Fruit fly (Drosophila melanogaster): ENCODE measurements around the gene CG3168.

Gene CG3168

DNA sequence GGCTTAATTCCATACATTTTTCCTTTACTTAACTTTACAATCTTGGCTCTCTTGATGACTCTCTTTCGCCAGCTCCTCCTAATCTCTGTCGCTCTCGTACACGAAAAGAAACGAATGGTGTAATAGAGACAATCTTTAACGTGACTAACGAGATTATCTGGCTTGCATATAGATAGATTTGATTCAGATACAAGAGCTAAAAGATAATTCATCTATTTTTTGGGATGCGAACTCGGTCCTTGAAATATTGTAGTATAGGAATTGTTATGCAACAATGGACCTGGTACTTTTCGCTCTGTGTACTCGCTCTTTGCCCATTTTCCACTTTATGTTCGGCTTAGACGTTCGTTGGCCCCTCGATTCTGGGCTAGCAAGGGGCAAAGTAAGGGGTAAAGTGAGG is 28.5 kb downstream of the CG3168 start (continued):
- TF ChIP-seq Dip3 (GFP tag; optimal IDR thresholded peaks at IDR 0.05) (peak; percentile 66), nau (GFP tag; optimal IDR thresholded peaks at IDR 0.05) (peak; percentile 59), chif (GFP tag; optimal IDR thresholded peaks at IDR 0.05) (peak; percentile 69 to 82), CG13775 (GFP tag; optimal IDR thresholded peaks at IDR 0.05) (peak; percentile 65), Doc3 (GFP tag; IDR thresholded peaks at IDR 0.05; ENCODE audit: partially characterized antibody) (no peak), esg (GFP tag; conservative IDR thresholded peaks at IDR 0.05) (peak; percentile 64), Hsf (GFP tag; optimal IDR thresholded peaks at IDR 0.05) (peak; percentile 81), gcm (GFP tag; optimal IDR thresholded peaks at IDR 0.05) (peak; percentile 81), disco-r (GFP tag; optimal IDR thresholded peaks at IDR 0.05) (peak; percentile 4), CG14441 (GFP tag; IDR thresholded peaks at IDR 0.05) (peak; percentile 86), ttk (GFP tag; IDR thresholded peaks at IDR 0.05) (peak; percentile 65), nmo (GFP tag; optimal IDR thresholded peaks at IDR 0.05) (peak; percentile 84), CG10267 (tag; optimal IDR thresholded peaks at IDR 0.05) (peak; percentile 72), Antp (GFP tag; optimal IDR thresholded peaks at IDR 0.05) (peak; percentile 84), CG12236 (GFP tag; optimal IDR thresholded peaks at IDR 0.05) (peak; percentile 41), CG31388 (GFP tag; optimal IDR thresholded peaks at IDR 0.05) (peak; percentile 35), slbo (GFP tag; IDR thresholded peaks at IDR 0.05) (peak; percentile 82), dan (GFP tag; IDR thresholded peaks at IDR 0.05) (no peak), Eip74EF (GFP tag; optimal IDR thresholded peaks at IDR 0.05) (peak in 1 of 2 experiments; percentile 79), sr (GFP tag; IDR thresholded peaks at IDR 0.05) (0 out of 3 replicates have a peak, but pooled peaks have one; percentile 30), CG2678 (tag; optimal IDR thresholded peaks at IDR 0.05) (peak; percentile 90), prd (optimal IDR thresholded peaks at IDR 0.05) (no peak), prd (GFP tag; IDR thresholded peaks at IDR 0.05) (peak; percentile 79), Kr (GFP tag; optimal IDR thresholded peaks at IDR 0.05) (no peak), Trl (optimal IDR thresholded peaks at IDR 0.05) (peak; percentile 27 to 62), Trl (GFP tag; optimal IDR thresholded peaks at IDR 0.05) (peak; percentile 65), seq (GFP tag; IDR thresholded peaks at IDR 0.05) (peak; percentile 81), emc (GFP tag; optimal IDR thresholded peaks at IDR 0.05) (peak; percentile 43), CG14965 (GFP tag; optimal IDR thresholded peaks at IDR 0.05; ENCODE audit: borderline replicate concordance) (no peak), ro (GFP tag; IDR thresholded peaks at IDR 0.05) (no peak), CG18476 (GFP tag; optimal IDR thresholded peaks at IDR 0.05) (peak; percentile 66), fu2 (GFP tag; optimal IDR thresholded peaks at IDR 0.05) (peak; percentile 71), CG4282 (GFP tag; optimal IDR thresholded peaks at IDR 0.05) (peak; percentile 18), Atf3 (GFP tag; optimal IDR thresholded peaks at IDR 0.05) (peak; percentile 66), gfzf (GFP tag; optimal IDR thresholded peaks at IDR 0.05) (no peak), mirr (GFP tag; optimal IDR thresholded peaks at IDR 0.05) (no peak), Awh (GFP tag; IDR thresholded peaks at IDR 0.05) (peak; percentile 71), zf30C (GFP tag; optimal IDR thresholded peaks at IDR 0.05) (peak; percentile 83), CG9727 (GFP tag; optimal IDR thresholded peaks at IDR 0.05) (peak; percentile 72), gro (GFP tag; optimal IDR thresholded peaks at IDR 0.05) (peak; percentile 66), CG11723 (GFP tag; optimal IDR thresholded peaks at IDR 0.05) (peak; percentile 58), CG6683 (GFP tag; optimal IDR thresholded peaks at IDR 0.05) (peak; percentile 68), onecut (GFP tag; IDR thresholded peaks at IDR 0.05) (peak; percentile 51), rib (GFP tag; IDR thresholded peaks at IDR 0.05) (no peak), br (optimal IDR thresholded peaks at IDR 0.05) (no peak), sisA (GFP tag; IDR thresholded peaks at IDR 0.05) (peak; percentile 71), Doc2 (GFP tag; IDR thresholded peaks at IDR 0.05) (no peak), D19B (GFP tag; optimal IDR thresholded peaks at IDR 0.05) (peak; percentile 45), CG9797 (GFP tag; optimal IDR thresholded peaks at IDR 0.05) (no peak), bigmax (GFP tag; optimal IDR thresholded peaks at IDR 0.05) (no peak), Abd-B (GFP tag; optimal IDR thresholded peaks at IDR 0.05) (peak; percentile 70), CG2116 (GFP tag; optimal IDR thresholded peaks at IDR 0.05) (peak; percentile 41)

Data from whole organism, embryonic.